Fruit fly (Drosophila melanogaster): ENCODE data around the gene CG18577.

CG18577 gene

DNA sequence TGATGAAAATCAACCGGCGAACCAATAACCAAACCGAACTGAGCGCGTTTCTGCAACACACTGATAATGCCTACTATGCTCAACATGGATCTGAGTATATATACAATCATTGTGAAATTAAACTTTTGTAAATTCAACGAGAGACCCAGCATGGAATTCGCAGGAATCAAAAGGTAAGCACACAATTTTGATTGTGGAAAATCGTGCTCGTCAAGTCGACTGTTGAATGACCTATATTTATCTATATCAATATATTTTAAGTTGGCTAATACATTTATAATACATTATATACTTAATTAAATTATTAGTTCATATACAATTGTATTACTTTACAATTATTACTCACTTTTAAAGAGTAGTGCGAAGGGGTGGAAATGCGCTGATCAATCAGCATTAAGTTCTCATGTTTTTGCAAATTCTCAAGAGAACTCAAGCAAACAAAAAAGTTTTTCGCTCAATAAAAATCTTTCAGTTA is 42.1 kb upstream of the CG18577 start, which contains the start of gene Ugt302K1 (continued):
- TF ChIP-seq salr (GFP tag; optimal IDR thresholded peaks at IDR 0.05) (no peak), Hr39 (GFP tag; optimal IDR thresholded peaks at IDR 0.05) (peak; percentile 7), CG6808 (GFP tag; optimal IDR thresholded peaks at IDR 0.05) (no peak), cyc (GFP tag; optimal IDR thresholded peaks at IDR 0.05) (peak; percentile 59), CG11762 (GFP tag; optimal IDR thresholded peaks at IDR 0.05; ENCODE audit: insufficient read depth) (peak; percentile 24), Hr4 (GFP tag; optimal IDR thresholded peaks at IDR 0.05) (no peak), fd85E (GFP tag; optimal IDR thresholded peaks at IDR 0.05) (peak; percentile 15), dac (GFP tag; optimal IDR thresholded peaks at IDR 0.05) (no peak), Smox (GFP tag; optimal IDR thresholded peaks at IDR 0.05) (peak; percentile 12), CG7368 (GFP tag; optimal IDR thresholded peaks at IDR 0.05) (peak; percentile 4), Gug (GFP tag; IDR thresholded peaks at IDR 0.05) (no peak), OdsH (GFP tag; optimal IDR thresholded peaks at IDR 0.05) (peak; percentile 55)

dm6 chr3R:11154576-11155113 is 41.2 kb upstream of the CG18577 start, which contains the start of gene Ugt302E1:
Ugt302E1 (plus strand) TSS chr3R:11154626.
- TF ChIP-seq CG6854 (GFP tag; optimal IDR thresholded peaks at IDR 0.05) = no peak

- TF ChIP-seq salr (GFP tag; optimal IDR thresholded peaks at IDR 0.05) (no peak), CG10669 (GFP tag; optimal IDR thresholded peaks at IDR 0.05) (no peak), CG3919 (GFP tag; optimal IDR thresholded peaks at IDR 0.05) (peak; percentile 14), eg (GFP tag; IDR thresholded peaks at IDR 0.05) (0 out of 3 replicates have a peak, but pooled peaks have one; percentile 22), dsx (GFP tag; optimal IDR thresholded peaks at IDR 0.05; ENCODE audit: poor library complexity, severe bottlenecking) (peak; percentile 54), CG6163 (GFP tag; IDR thresholded peaks at IDR 0.05) (peak; percentile 27; the same call in 1 of the 3 replicates), Eip78C (GFP tag) (peak; percentile 40), vri (GFP tag; optimal IDR thresholded peaks at IDR 0.05) (peak; percentile 95), svp (GFP tag) (peak; percentile 61), Smox (GFP tag; optimal IDR thresholded peaks at IDR 0.05) (no peak), CG16779 (tag; optimal IDR thresholded peaks at IDR 0.05) (peak; percentile 2)
These were observed 39.0 kb upstream of the CG18577 start, which contains the start of gene Ugt302C1 for dm6 chr3R:11156858-11157257. Ugt302C1 (plus strand) TSS chr3R:11157098.

- TF ChIP-seq svp (GFP tag) (peak; percentile 38), CG6808 (GFP tag; optimal IDR thresholded peaks at IDR 0.05) (no peak), ss (GFP tag; optimal IDR thresholded peaks at IDR 0.05) (no peak)
These were observed 35.0 kb upstream of the CG18577 start, which contains the start of gene CG4757 for dm6 chr3R:11160907-11161306. CG4757 (plus strand) TSS chr3R:11161207.

DNA sequence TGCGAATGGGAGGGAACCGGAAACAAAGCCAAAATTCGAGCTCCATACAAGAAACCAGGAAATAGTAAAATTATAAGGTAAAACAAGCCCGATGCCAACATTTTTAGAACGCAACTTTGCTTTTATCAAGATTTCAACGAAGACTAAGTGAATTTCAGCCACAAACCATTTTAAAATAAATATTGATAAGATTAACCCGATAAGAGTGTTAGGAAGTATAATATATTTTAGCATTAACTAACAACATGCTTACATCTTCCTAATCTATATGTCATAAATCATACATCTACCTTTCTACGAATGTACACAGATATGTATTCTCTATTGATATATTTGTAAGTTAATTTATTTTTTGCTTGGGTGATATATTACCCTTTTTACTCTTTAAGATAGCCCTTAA is 29.9 kb upstream of the CG18577 start, which contains the start of gene Ugt35E1:
Gene Ugt35E1 (minus strand): TSS at position 101 of the 400 bp plus-strand sequence.
- TF ChIP-seq Hr4 (GFP tag; optimal IDR thresholded peaks at IDR 0.05) (no peak), Sox15 (GFP tag; optimal IDR thresholded peaks at IDR 0.05) (no peak), dac (GFP tag; optimal IDR thresholded peaks at IDR 0.05) (no peak), CG11294 (GFP tag; IDR thresholded peaks at IDR 0.05) (no peak), CG4318 (GFP tag; optimal IDR thresholded peaks at IDR 0.05) (no peak), vri (GFP tag; optimal IDR thresholded peaks at IDR 0.05) (no peak), esn (GFP tag; optimal IDR thresholded peaks at IDR 0.05) (no peak), cyc (GFP tag; optimal IDR thresholded peaks at IDR 0.05) (no peak), Hr38 (GFP tag; optimal IDR thresholded peaks at IDR 0.05) (no peak)

- no peak for TF ChIP-seq CG15336 (GFP tag; IDR thresholded peaks at IDR 0.05)
- no peak for TF ChIP-seq net (GFP tag; optimal IDR thresholded peaks at IDR 0.05)
- no peak for TF ChIP-seq CG10631 (GFP tag; optimal IDR thresholded peaks at IDR 0.05)
- no peak for TF ChIP-seq Sox14 (GFP tag; optimal IDR thresholded peaks at IDR 0.05)
- TF ChIP-seq Met (GFP tag; optimal IDR thresholded peaks at IDR 0.05) = no peak
- TF ChIP-seq CG8632 (GFP tag; optimal IDR thresholded peaks at IDR 0.05) = no peak
- no peak for TF ChIP-seq Hr39 (GFP tag; optimal IDR thresholded peaks at IDR 0.05)
- no peak for TF ChIP-seq Lpt (GFP tag; optimal IDR thresholded peaks at IDR 0.05)
- no peak for TF ChIP-seq ss (GFP tag; optimal IDR thresholded peaks at IDR 0.05)
- TF ChIP-seq CG6163 (GFP tag; IDR thresholded peaks at IDR 0.05) = no peak
- no peak for TF ChIP-seq Sox15 (GFP tag; optimal IDR thresholded peaks at IDR 0.05)
- no peak for TF ChIP-seq CG4318 (GFP tag; optimal IDR thresholded peaks at IDR 0.05)
- TF ChIP-seq fkh (GFP tag; optimal IDR thresholded peaks at IDR 0.05) = no peak
- TF ChIP-seq spab (GFP tag; optimal IDR thresholded peaks at IDR 0.05) = no peak
- no peak for TF ChIP-seq Hr4 (GFP tag; optimal IDR thresholded peaks at IDR 0.05)
- TF ChIP-seq CG6854 (GFP tag; optimal IDR thresholded peaks at IDR 0.05) = no peak
- no peak for TF ChIP-seq CG11762 (GFP tag; optimal IDR thresholded peaks at IDR 0.05; ENCODE audit: insufficient read depth)
- no peak for TF ChIP-seq CG6792 (GFP tag; optimal IDR thresholded peaks at IDR 0.05)
- no peak for TF ChIP-seq eg (GFP tag; IDR thresholded peaks at IDR 0.05)
These were observed 27.9 kb upstream of the CG18577 start, which contains the start of gene Ugt35E2 for dm6 chr3R:11167931-11168465. Ugt35E2 (minus strand) TSS chr3R:11167981.

Data from whole organism, prepupa.